Worm (Caenorhabditis elegans): ENCODE results near the gene Y54G2A.26.

Gene Y54G2A.26

DNA sequence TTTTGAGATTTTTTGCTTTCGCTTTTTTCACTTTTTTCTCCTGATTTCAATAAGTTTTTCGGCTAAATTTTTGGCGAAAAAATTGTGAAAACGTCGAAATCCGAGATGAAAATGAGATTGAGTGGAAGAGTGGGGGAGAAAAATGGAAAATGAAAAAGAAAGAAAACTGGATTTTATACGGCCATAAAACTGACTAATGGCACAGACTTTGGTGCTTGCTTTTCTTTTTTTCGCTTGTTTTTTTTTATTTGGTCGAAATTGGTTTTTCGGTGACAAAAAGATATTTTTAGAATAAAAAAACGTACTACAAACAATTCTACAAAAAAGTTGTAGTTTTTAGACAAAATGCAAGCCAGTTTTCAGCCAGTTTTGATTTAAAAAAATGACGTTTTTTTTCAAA, 7.5 kb upstream of the Y54G2A.26 start:
- TF ChIP-seq Y95B8A.8 (GFP tag; IDR thresholded peaks at IDR 0.05) = no peak
- TF ChIP-seq zim-3 (tag; optimal IDR thresholded peaks at IDR 0.05) = no peak
- no peak for TF ChIP-seq dox-1 (GFP tag; IDR thresholded peaks at IDR 0.05)
- no peak for TF ChIP-seq ceh-91 (GFP tag; IDR thresholded peaks at IDR 0.05)
- TF ChIP-seq pbrm-1 (GFP tag; IDR thresholded peaks at IDR 0.05) = no peak
- no peak for TF ChIP-seq rec-8 (tag; optimal IDR thresholded peaks at IDR 0.05)
- no peak for TF ChIP-seq attf-5 (GFP tag; optimal IDR thresholded peaks at IDR 0.05)
- no peak for TF ChIP-seq hmg-20 (GFP tag; IDR thresholded peaks at IDR 0.05)
- TF ChIP-seq F57A8.1 (GFP tag; optimal IDR thresholded peaks at IDR 0.05) = no peak
- no peak for TF ChIP-seq pha-4 (tag; optimal IDR thresholded peaks at IDR 0.05)
- no peak for TF ChIP-seq T07F8.4 (tag; optimal IDR thresholded peaks at IDR 0.05)
- no peak for TF ChIP-seq somi-1 (GFP tag; optimal IDR thresholded peaks at IDR 0.05)
- no peak for TF ChIP-seq ztf-26 (tag; optimal IDR thresholded peaks at IDR 0.05)

DNA sequence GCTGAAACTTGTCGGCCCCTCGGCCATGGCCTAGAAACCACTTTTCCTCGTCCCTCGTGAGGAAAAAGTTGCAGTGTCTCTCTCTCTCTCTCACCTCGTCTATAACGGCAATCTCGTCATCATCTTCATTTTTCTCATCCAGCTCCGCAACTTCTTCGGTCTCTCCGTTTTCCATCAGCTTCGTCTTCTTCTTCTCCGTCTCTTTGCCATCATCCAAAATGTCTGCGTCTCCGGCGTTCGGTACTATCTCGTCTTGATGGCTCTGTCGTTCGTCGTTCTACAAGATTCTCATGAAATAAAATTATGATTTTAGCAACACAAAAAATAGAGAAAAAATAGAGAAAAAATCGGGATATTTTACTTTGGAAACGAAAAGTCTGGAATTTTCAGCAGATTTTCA, 6.2 kb upstream of the Y54G2A.26 start:
- TF ChIP-seq lin-26 (GFP tag; IDR thresholded peaks at IDR 0.05) (0 out of 2 replicates have a peak, but pooled peaks have one; percentile 28), hmg-1.2 (GFP tag; IDR thresholded peaks at IDR 0.05) (peak; percentile 45; the same call in 1 of the 2 replicates), bed-1 (GFP tag; IDR thresholded peaks at IDR 0.05) (no peak)

- TF ChIP-seq zfh-2 (GFP tag; conservative IDR thresholded peaks at IDR 0.05) (peak; percentile 96), attf-5 (GFP tag; optimal IDR thresholded peaks at IDR 0.05) (peak; percentile 30), nfyb-1 (GFP tag; IDR thresholded peaks at IDR 0.05) (0 out of 2 replicates have a peak, but pooled peaks have one; percentile 33), lin-35 (GFP tag; optimal IDR thresholded peaks at IDR 0.05) (peak in 1 of 3 experiments; percentile 16), snpc-4 (GFP tag; optimal IDR thresholded peaks at IDR 0.05) (no peak), snpc-4 (tag; optimal IDR thresholded peaks at IDR 0.05) (peak in 1 of 4 experiments; percentile 15), C17E4.6 (GFP tag; IDR thresholded peaks at IDR 0.05) (0 out of 2 replicates have a peak, but pooled peaks have one; percentile 8), T26A5.8 (tag; optimal IDR thresholded peaks at IDR 0.05) (no peak), F23B12.7 (tag; optimal IDR thresholded peaks at IDR 0.05; ENCODE audit: insufficient read depth) (no peak), rcor-1 (GFP tag; IDR thresholded peaks at IDR 0.05) (peak; percentile 12; the same call in 1 of the 2 replicates), lin-40 (tag; optimal IDR thresholded peaks at IDR 0.05) (peak; percentile 38), let-607 (tag; optimal IDR thresholded peaks at IDR 0.05) (no peak), egl-44 (GFP tag; IDR thresholded peaks at IDR 0.05) (0 out of 2 replicates have a peak, but pooled peaks have one; percentile 7), cebp-1 (GFP tag; IDR thresholded peaks at IDR 0.05) (no peak), cebp-1 (tag; optimal IDR thresholded peaks at IDR 0.05) (peak; percentile 66), madf-6 (GFP tag; IDR thresholded peaks at IDR 0.05) (0 out of 2 replicates have a peak, but pooled peaks have one; percentile 32), egl-18 (GFP tag; IDR thresholded peaks at IDR 0.05) (no peak), C06A6.2 (GFP tag; conservative IDR thresholded peaks at IDR 0.05) (0 out of 2 replicates have a peak, but pooled peaks have one; percentile 28), ceh-27 (GFP tag; optimal IDR thresholded peaks at IDR 0.05) (peak; percentile 63), somi-1 (GFP tag; optimal IDR thresholded peaks at IDR 0.05) (no peak), hmg-1.2 (GFP tag; IDR thresholded peaks at IDR 0.05) (0 out of 2 replicates have a peak, but pooled peaks have one; percentile 27), B0336.3 (GFP tag; IDR thresholded peaks at IDR 0.05) (peak; percentile 31; the same call in 1 of the 2 replicates), mcd-1 (GFP tag; IDR thresholded peaks at IDR 0.05) (peak; percentile 45; the same call in 1 of the 2 replicates), dox-1 (GFP tag; IDR thresholded peaks at IDR 0.05) (peak; percentile 46; the same call in 1 of the 2 replicates), madf-10 (tag; optimal IDR thresholded peaks at IDR 0.05) (peak; percentile 98), K12H6.12 (tag; optimal IDR thresholded peaks at IDR 0.05) (peak; percentile 80), ceh-91 (GFP tag; IDR thresholded peaks at IDR 0.05) (no peak), egrh-3 (GFP tag; IDR thresholded peaks at IDR 0.05) (peak; percentile 85)
Measured at ce11 chrIV:2998597-2999161, 3.4 kb upstream of the Y54G2A.26 start.
